Fruit fly (Drosophila melanogaster): ENCODE results near the gene JTBR.

JTBR gene

DNA sequence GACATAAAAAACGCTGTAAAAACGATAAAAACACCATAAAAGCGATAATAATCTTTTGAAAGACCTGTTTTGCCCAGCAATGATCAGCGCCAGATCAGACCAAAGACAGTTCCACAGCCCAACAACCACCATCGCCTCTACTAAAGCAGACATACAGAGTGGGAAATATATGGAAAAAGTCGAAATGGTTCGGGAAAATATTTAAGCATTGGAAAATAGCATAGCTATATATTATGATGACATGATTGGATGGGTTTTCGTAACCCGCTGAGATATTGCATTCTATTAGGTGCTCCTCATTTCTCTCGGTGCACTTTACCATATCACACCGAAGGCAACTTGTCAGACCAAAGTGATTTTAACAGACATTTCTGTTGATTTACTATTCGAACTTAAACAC, 6.0 kb upstream of the JTBR start (continued):
- TF ChIP-seq CG7372 (GFP tag; IDR thresholded peaks at IDR 0.05), result peak; percentile 92
- TF ChIP-seq CG4404 (GFP tag; IDR thresholded peaks at IDR 0.05), result peak; percentile 81
- peak; percentile 91 for TF ChIP-seq CG12659 (GFP tag; optimal IDR thresholded peaks at IDR 0.05)
- no peak for TF ChIP-seq ato (GFP tag; IDR thresholded peaks at IDR 0.05; ENCODE audit: partially characterized antibody)
- TF ChIP-seq CG5953 (GFP tag; IDR thresholded peaks at IDR 0.05), result peak; percentile 83
- TF ChIP-seq Fer3 (tag; optimal IDR thresholded peaks at IDR 0.05), result peak; percentile 92
- no peak for TF ChIP-seq usp (GFP tag; optimal IDR thresholded peaks at IDR 0.05)
- TF ChIP-seq CG31388 (GFP tag; optimal IDR thresholded peaks at IDR 0.05), result peak; percentile 67
- no peak for TF ChIP-seq hkb (optimal IDR thresholded peaks at IDR 0.05)
- TF ChIP-seq hkb (GFP tag; IDR thresholded peaks at IDR 0.05), result peak; percentile 93
- TF ChIP-seq Optix (GFP tag; IDR thresholded peaks at IDR 0.05), result peak; percentile 91
- TF ChIP-seq grau (tag; optimal IDR thresholded peaks at IDR 0.05), result peak; percentile 88
- TF ChIP-seq z (GFP tag; IDR thresholded peaks at IDR 0.05), result 0 out of 3 replicates have a peak, but pooled peaks have one; percentile 44
- 0 out of 2 replicates have a peak, but pooled peaks have one; percentile 38 for TF ChIP-seq Dip2 (GFP tag; IDR thresholded peaks at IDR 0.05)
- peak; percentile 89 for TF ChIP-seq jumu (GFP tag; optimal IDR thresholded peaks at IDR 0.05)
- peak; percentile 87 for TF ChIP-seq CG33213 (GFP tag; optimal IDR thresholded peaks at IDR 0.05)
- peak; percentile 79 for TF ChIP-seq CG1792 (GFP tag; optimal IDR thresholded peaks at IDR 0.05)
- TF ChIP-seq CG17829 (tag; optimal IDR thresholded peaks at IDR 0.05), result peak; percentile 88
- peak; percentile 82 for TF ChIP-seq CG18619 (GFP tag; optimal IDR thresholded peaks at IDR 0.05)
- TF ChIP-seq Xrp1 (GFP tag; IDR thresholded peaks at IDR 0.05), result peak; percentile 94
- no peak for TF ChIP-seq nau (GFP tag; optimal IDR thresholded peaks at IDR 0.05)
- TF ChIP-seq lmd (GFP tag; IDR thresholded peaks at IDR 0.05), result peak; percentile 94
- peak; percentile 14 for TF ChIP-seq gfzf (GFP tag; optimal IDR thresholded peaks at IDR 0.05)
- peak; percentile 42 for TF ChIP-seq twi (tag; optimal IDR thresholded peaks at IDR 0.05)
- peak; percentile 28 for TF ChIP-seq CG15073 (GFP tag; optimal IDR thresholded peaks at IDR 0.05)
- TF ChIP-seq CG7987 (GFP tag; optimal IDR thresholded peaks at IDR 0.05), result peak; percentile 81
- peak; percentile 60 for TF ChIP-seq CG10274 (GFP tag; optimal IDR thresholded peaks at IDR 0.05)
- peak; percentile 93 for TF ChIP-seq so (GFP tag; IDR thresholded peaks at IDR 0.05)
- TF ChIP-seq maf-S (GFP tag; optimal IDR thresholded peaks at IDR 0.05), result peak; percentile 88
- peak; percentile 66 for TF ChIP-seq NK7.1 (GFP tag; optimal IDR thresholded peaks at IDR 0.05)
- peak; percentile 67 for TF ChIP-seq CG9437 (GFP tag; optimal IDR thresholded peaks at IDR 0.05)
- TF ChIP-seq amos (GFP tag; IDR thresholded peaks at IDR 0.05; ENCODE audit: partially characterized antibody), result no peak
- no peak for TF ChIP-seq Stat92E (GFP tag; optimal IDR thresholded peaks at IDR 0.05)
- TF ChIP-seq CHES-1-like (GFP tag; optimal IDR thresholded peaks at IDR 0.05), result peak; percentile 80
- TF ChIP-seq Dp (GFP tag; optimal IDR thresholded peaks at IDR 0.05), result no peak
- peak; percentile 98 for TF ChIP-seq CG12769 (tag; optimal IDR thresholded peaks at IDR 0.05)
- TF ChIP-seq lbe (GFP tag; optimal IDR thresholded peaks at IDR 0.05), result no peak
- peak; percentile 88 for TF ChIP-seq CG31441 (GFP tag; IDR thresholded peaks at IDR 0.05)
- TF ChIP-seq CG2889 (GFP tag; IDR thresholded peaks at IDR 0.05), result peak; percentile 84
- no peak for TF ChIP-seq h (optimal IDR thresholded peaks at IDR 0.05)
- peak; percentile 92 for TF ChIP-seq CG13296 (GFP tag; optimal IDR thresholded peaks at IDR 0.05)
- peak; percentile 72 for TF ChIP-seq CG8290 (GFP tag; optimal IDR thresholded peaks at IDR 0.05)
- TF ChIP-seq CG8290 (tag; optimal IDR thresholded peaks at IDR 0.05), result peak in 1 of 2 experiments; percentile 98
- TF ChIP-seq Sox102F (GFP tag; optimal IDR thresholded peaks at IDR 0.05), result peak; percentile 89
- TF ChIP-seq ATbp (GFP tag; optimal IDR thresholded peaks at IDR 0.05), result peak; percentile 83
- peak; percentile 82 for TF ChIP-seq salm (tag; optimal IDR thresholded peaks at IDR 0.05)
- peak; percentile 6 for TF ChIP-seq CG3995 (GFP tag; optimal IDR thresholded peaks at IDR 0.05)
- TF ChIP-seq tgo (GFP tag; IDR thresholded peaks at IDR 0.05), result peak; percentile 95
- TF ChIP-seq Ets65A (GFP tag), result peak; percentile 96
- TF ChIP-seq pzg (GFP tag; optimal IDR thresholded peaks at IDR 0.05), result peak; percentile 14
- peak; percentile 99 for TF ChIP-seq Med (GFP tag)
- peak; percentile 81 for TF ChIP-seq BtbVII (GFP tag; optimal IDR thresholded peaks at IDR 0.05)
